Worm (Caenorhabditis elegans) whole organism, L4 larva: ENCODE data around the gene fbxb-18.
"Not testable (repeated sequence)": the region's sequence is repeated elsewhere in the genome, so short reads cannot be mapped to it uniquely, and the experiment has no call there.

Source experiments
- D1046.2 ChIP-seq: fragments of 200-800 bp; sonication (Bioruptor generic); IDR thresholded peaks from 2 replicates; pipeline ENCODE4 v1.3.6; 2022; ENCODE audit warnings: missing genetic modification characterization, missing compliant biosample characterization
- T20F7.1 ChIP-seq: fragments of 200-800 bp; sonication (Bioruptor generic); optimal IDR thresholded peaks from 2 replicates; lab custom pipeline; 2018; ENCODE audit warnings: mild to moderate bottlenecking, missing genetic modification characterization, missing compliant biosample characterization
- T26A8.4 ChIP-seq: fragments of 200-800 bp; sonication (Bioruptor generic); IDR thresholded peaks from 2 replicates; pipeline ENCODE4 v1.3.6; 2022; ENCODE audit warnings: missing genetic modification characterization, missing compliant biosample characterization
- Y48G9A.11 ChIP-seq: fragments of 200-800 bp; sonication (Bioruptor generic); IDR thresholded peaks from 2 replicates; pipeline ENCODE4 v1.3.6; 2022; ENCODE audit warnings: missing genetic modification reagents, missing genetic modification characterization, missing compliant biosample characterization
- ZK546.5 ChIP-seq, 2 experiments: sonication (generic microtip); optimal IDR thresholded peaks; 2 replicates each; lab custom pipeline; 2017; ENCODE audit warnings: missing biosample characterization in 2 of 2, missing genetic modification characterization in 2 of 2
- aha-1 ChIP-seq: fragments of 150-350 bp; peaks from one replicate; lab custom pipeline; 2014; ENCODE audit warnings: missing biosample characterization, missing genetic modification characterization
- ama-1 ChIP-seq: fragments of 150-350 bp; optimal IDR thresholded peaks from 2 replicates; lab custom pipeline; 2014; ENCODE audit warnings: inconsistent platforms, mixed read lengths
- ceh-20 ChIP-seq: fragments of 200-800 bp; sonication (Bioruptor generic); IDR thresholded peaks from 2 replicates; pipeline ENCODE4 v1.3.6; 2022; ENCODE audit warnings: missing genetic modification reagents, missing genetic modification characterization, missing compliant biosample characterization
- ceh-28 ChIP-seq: fragments of 150-350 bp; optimal IDR thresholded peaks from 2 replicates; lab custom pipeline; 2014; ENCODE audit warnings: missing biosample characterization, missing genetic modification reagents, missing genetic modification characterization
- ces-1 ChIP-seq: fragments of 150-350 bp; sonication (generic microtip); optimal IDR thresholded peaks from 4 replicates; lab custom pipeline; 2014; ENCODE audit warnings: missing biosample characterization, missing genetic modification reagents, missing genetic modification characterization
- daf-16 ChIP-seq, 3 experiments: sonication (generic microtip); optimal IDR thresholded peaks; 2 replicates each; lab custom pipeline; 2016 to 2017; ENCODE audit warnings: missing genetic modification characterization in 3 of 3, missing genetic modification reagents in 3 of 3, mild to moderate bottlenecking in 2 of 3, missing compliant biosample characterization in 2 of 3, missing biosample characterization in 1 of 3, moderate library complexity in 1 of 3
- dmd-6 ChIP-seq: fragments of 200-800 bp; sonication (Bioruptor generic); IDR thresholded peaks from 2 replicates; pipeline ENCODE4 v1.3.6; 2022; ENCODE audit warnings: missing genetic modification reagents, missing genetic modification characterization, missing compliant biosample characterization
- dmd-9 ChIP-seq: fragments of 200-800 bp; sonication (Bioruptor generic); IDR thresholded peaks from 2 replicates; pipeline ENCODE4 v1.3.6; 2022; ENCODE audit warnings: missing genetic modification reagents, missing genetic modification characterization, missing compliant biosample characterization
- duxl-1 ChIP-seq: sonication (generic microtip); optimal IDR thresholded peaks from 2 replicates; lab custom pipeline; 2016; ENCODE audit warnings: mild to moderate bottlenecking, missing genetic modification characterization, moderate library complexity, missing compliant biosample characterization; ENCODE audit not compliant: poor library complexity
- egl-27 ChIP-seq: sonication (generic microtip); optimal IDR thresholded peaks from 3 replicates; lab custom pipeline; 2017; ENCODE audit warnings: missing biosample characterization, missing genetic modification reagents, missing genetic modification characterization
- hlh-11 ChIP-seq: fragments of 200-800 bp; sonication (Bioruptor generic); optimal IDR thresholded peaks from 2 replicates; lab custom pipeline; 2018; ENCODE audit warnings: mild to moderate bottlenecking, missing genetic modification characterization, missing compliant biosample characterization
- hmg-1.1 ChIP-seq: fragments of 200-800 bp; sonication (Bioruptor generic); IDR thresholded peaks from 2 replicates; pipeline ENCODE4 v1.3.6; 2022; ENCODE audit warnings: missing genetic modification reagents, missing genetic modification characterization, missing compliant biosample characterization
- lin-1 ChIP-seq: fragments of 200-800 bp; sonication (Bioruptor generic); IDR thresholded peaks from 2 replicates; pipeline ENCODE4 v1.3.6; 2022; ENCODE audit warnings: missing genetic modification reagents, missing genetic modification characterization, missing compliant biosample characterization
- lir-3 ChIP-seq: sonication (generic microtip); optimal IDR thresholded peaks from 2 replicates; lab custom pipeline; 2016; ENCODE audit warnings: mild to moderate bottlenecking, missing genetic modification characterization, missing compliant biosample characterization
- mdl-1 ChIP-seq, 2 experiments: fragments of 150-350 bp in 1 of 2; sonication (generic microtip) in 1 of 2; optimal IDR thresholded peaks; 2 replicates each; lab custom pipeline; 2014 to 2017; ENCODE audit warnings: missing biosample characterization in 2 of 2, missing genetic modification characterization in 2 of 2
- mes-2 ChIP-seq: sonication (generic microtip); optimal IDR thresholded peaks from 2 replicates; lab custom pipeline; 2016; ENCODE audit warnings: missing genotype, mild to moderate bottlenecking, missing genetic modification characterization, missing compliant biosample characterization; ENCODE audit not compliant: poor library complexity, severe bottlenecking
- nhr-102 ChIP-seq: sonication (generic microtip); optimal IDR thresholded peaks from 2 replicates; lab custom pipeline; 2016; ENCODE audit warnings: mild to moderate bottlenecking, missing genetic modification characterization, moderate library complexity, missing compliant biosample characterization
- nhr-11 ChIP-seq: fragments of 150-350 bp; optimal IDR thresholded peaks from 2 replicates; lab custom pipeline; 2014; ENCODE audit warnings: missing biosample characterization, missing genetic modification characterization
- nhr-111 ChIP-seq: fragments of 200-800 bp; sonication (Bioruptor generic); optimal IDR thresholded peaks from 2 replicates; lab custom pipeline; 2018; ENCODE audit warnings: mild to moderate bottlenecking, missing genetic modification characterization, missing compliant biosample characterization
- nhr-25 ChIP-seq: sonication (generic microtip); optimal IDR thresholded peaks from 2 replicates; lab custom pipeline; 2017; ENCODE audit warnings: missing genetic modification characterization, mild to moderate bottlenecking, missing compliant biosample characterization, antibody characterized with exemption, moderate library complexity, borderline replicate concordance; ENCODE audit not compliant: insufficient read depth
- nhr-28 ChIP-seq: fragments of 150-350 bp; optimal IDR thresholded peaks from 2 replicates; lab custom pipeline; 2014; ENCODE audit warnings: missing biosample characterization, missing genetic modification characterization
- nhr-41 ChIP-seq: fragments of 200-800 bp; sonication (Bioruptor generic); IDR thresholded peaks from 2 replicates; pipeline ENCODE4 v1.3.6; 2022; ENCODE audit warnings: missing genetic modification reagents, missing genetic modification characterization, missing compliant biosample characterization
- nhr-6 ChIP-seq: fragments of 150-350 bp; optimal IDR thresholded peaks from 2 replicates; lab custom pipeline; 2014; ENCODE audit warnings: missing biosample characterization, missing genetic modification characterization
- php-3 ChIP-seq: fragments of 200-800 bp; sonication (Bioruptor generic); IDR thresholded peaks from 2 replicates; pipeline ENCODE4 v1.3.6; 2022; ENCODE audit warnings: missing genetic modification reagents, missing genetic modification characterization, missing compliant biosample characterization
- pqm-1 ChIP-seq: sonication (generic microtip); optimal IDR thresholded peaks from 2 replicates; lab custom pipeline; 2017; ENCODE audit warnings: missing biosample characterization, missing genetic modification characterization
- saeg-2 ChIP-seq: fragments of 200-800 bp; sonication (Bioruptor generic); IDR thresholded peaks from 2 replicates; pipeline ENCODE4 v1.3.6; 2022; ENCODE audit warnings: missing genetic modification reagents, missing genetic modification characterization, missing compliant biosample characterization
- set-16 ChIP-seq: fragments of 200-800 bp; sonication (Bioruptor generic); IDR thresholded peaks from 2 replicates; pipeline ENCODE4 v1.3.6; 2022; ENCODE audit warnings: missing genetic modification reagents, missing genetic modification characterization, missing compliant biosample characterization
- tag-97 ChIP-seq: fragments of 200-800 bp; sonication (Bioruptor generic); IDR thresholded peaks from 2 replicates; pipeline ENCODE4 v1.3.6; 2022; ENCODE audit warnings: missing genetic modification characterization, missing compliant biosample characterization
- tra-1 ChIP-seq: fragments of 200-800 bp; sonication (Bioruptor generic); IDR thresholded peaks from 2 replicates; pipeline ENCODE4 v1.3.6; 2022; ENCODE audit warnings: missing genetic modification reagents, missing genetic modification characterization, missing compliant biosample characterization
- unc-39 ChIP-seq: sonication (generic microtip); optimal IDR thresholded peaks from 2 replicates; lab custom pipeline; 2017; ENCODE audit warnings: missing biosample characterization, missing genetic modification characterization
- zag-1 ChIP-seq: fragments of 150-350 bp; optimal IDR thresholded peaks from 2 replicates; lab custom pipeline; 2014; ENCODE audit warnings: missing biosample characterization, missing genetic modification characterization

Gene fbxb-18

DNA sequence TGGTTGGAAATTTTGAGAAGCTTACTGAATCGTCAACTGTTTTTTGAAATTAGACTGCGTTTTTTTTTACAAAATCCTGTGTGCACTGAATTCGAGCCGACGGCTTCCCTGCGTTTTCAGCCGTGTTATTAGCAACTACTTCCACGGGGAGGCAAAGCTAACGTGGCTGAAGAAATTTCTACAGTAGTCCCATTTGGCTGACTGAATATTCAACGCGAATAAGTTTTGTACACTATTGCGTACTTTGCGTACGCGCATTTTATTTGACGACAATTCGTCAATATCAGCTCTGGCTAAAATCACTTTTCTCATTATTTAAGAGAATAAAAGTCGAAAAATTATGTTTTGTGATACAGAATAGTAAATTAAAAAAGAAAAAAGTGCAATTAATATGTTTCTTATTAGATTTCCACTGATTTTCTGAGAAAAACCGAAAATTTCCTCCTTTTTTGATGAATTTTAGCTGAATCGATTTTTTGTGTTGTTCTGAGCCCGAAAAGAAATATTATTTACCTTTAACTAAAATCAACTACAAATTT is 27.3 kb downstream of the fbxb-18 start:
- TF ChIP-seq D1046.2 (GFP tag; lab: Robert Waterston, UW), result 0 out of 2 replicates have a peak, but pooled peaks have one; percentile 24
- TF ChIP-seq hmg-1.1 (GFP tag; lab: Robert Waterston, UW), result peak; percentile 49
- peak; percentile 51 for TF ChIP-seq duxl-1 (tag; lab: Kevin White, UChicago)
- TF ChIP-seq mes-2 (tag; lab: Kevin White, UChicago), result peak; percentile 26
- 0 out of 2 replicates have a peak, but pooled peaks have one; percentile 43 for TF ChIP-seq T26A8.4
- TF ChIP-seq dmd-6 (GFP tag; lab: Robert Waterston, UW), result peak; percentile 23; the same call in 1 of the 2 replicates
- TF ChIP-seq Y48G9A.11 (GFP tag; lab: Robert Waterston, UW), result peak; percentile 72
- 0 out of 2 replicates have a peak, but pooled peaks have one; percentile 16 for TF ChIP-seq tra-1 (GFP tag; lab: Robert Waterston, UW)

DNA sequence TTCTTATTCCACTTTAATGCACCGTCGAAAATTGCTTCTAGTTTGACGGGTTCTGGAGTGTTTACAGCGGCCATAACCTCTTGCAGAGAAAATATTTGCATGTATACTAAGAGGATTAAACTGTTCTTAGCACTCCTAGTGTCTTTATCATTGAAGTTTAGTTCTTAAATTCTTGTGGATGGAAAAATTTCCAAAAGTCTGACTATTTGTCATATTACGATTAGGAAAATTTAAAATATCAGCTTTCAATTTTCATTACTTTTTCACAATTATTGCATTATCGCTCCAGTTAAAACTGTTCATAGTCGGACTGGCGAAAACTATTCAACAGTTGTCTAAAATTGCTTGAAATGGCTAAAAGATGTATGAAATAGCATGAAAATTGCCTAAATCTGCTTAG is 27.8 kb downstream of the fbxb-18 start, which contains the start of gene ZC204.13:
ZC204.13 (minus strand) TSS at position 101 of the 400 bp plus-strand sequence.
- TF ChIP-seq tag-97 (GFP tag; lab: Robert Waterston, UW); nhr-11 (tag; lab: Kevin White, UChicago); ZK546.5 (tag; optimal IDR thresholded peaks at IDR 0.05; lab: Kevin White, UChicago): not testable (repeated sequence)

DNA sequence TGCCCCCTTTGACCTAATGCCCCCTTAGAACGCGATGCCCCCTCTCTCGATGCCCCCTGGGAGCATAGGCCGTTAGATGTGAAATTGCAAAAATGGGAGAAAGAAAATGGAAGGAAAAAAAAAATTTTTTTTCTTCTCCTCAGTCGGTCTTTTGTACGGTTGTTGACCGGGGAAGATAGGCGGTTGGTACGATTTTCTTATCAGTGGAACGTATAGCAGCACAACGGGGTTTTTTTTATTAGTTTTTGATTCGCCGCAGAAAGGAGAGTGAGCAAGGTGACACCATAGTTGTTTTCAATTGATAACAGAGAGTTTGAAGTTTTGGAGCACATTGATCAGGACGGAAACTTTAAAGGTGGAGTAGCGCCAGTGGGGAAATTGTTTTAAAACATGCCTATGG is 29.0 kb downstream of the fbxb-18 start:
- TF ChIP-seq dmd-9 (GFP tag; lab: Robert Waterston, UW) (0 out of 2 replicates have a peak, but pooled peaks have one; percentile 27), nhr-28 (peak; percentile 47), tra-1 (GFP tag; lab: Robert Waterston, UW) (peak; percentile 55; the same call in 1 of the 2 replicates), php-3 (GFP tag; lab: Robert Waterston, UW) (peak; percentile 70), hlh-11 (tag; lab: Kevin White, UChicago) (peak; percentile 36), duxl-1 (tag; lab: Kevin White, UChicago) (peak; percentile 26), nhr-41 (GFP tag; lab: Robert Waterston, UW) (0 out of 2 replicates have a peak, but pooled peaks have one; percentile 14), T26A8.4 (0 out of 2 replicates have a peak, but pooled peaks have one; percentile 45), lin-1 (peak; percentile 43; the same call in 1 of the 2 replicates), dmd-6 (GFP tag; lab: Robert Waterston, UW) (peak; percentile 88), pqm-1 (tag; lab: Kevin White, UChicago) (peak; percentile 68), daf-16 (tag; optimal IDR thresholded peaks at IDR 0.05; lab: Kevin White, UChicago) (peak; percentile 48)
- TF ChIP-seq daf-16 (GFP tag; optimal IDR thresholded peaks at IDR 0.05; lab: Kevin White, UChicago), result not testable (repeated sequence)
- TF ChIP-seq, all 104 proteins: peak for 12; not testable (repeated sequence) for 92

DNA sequence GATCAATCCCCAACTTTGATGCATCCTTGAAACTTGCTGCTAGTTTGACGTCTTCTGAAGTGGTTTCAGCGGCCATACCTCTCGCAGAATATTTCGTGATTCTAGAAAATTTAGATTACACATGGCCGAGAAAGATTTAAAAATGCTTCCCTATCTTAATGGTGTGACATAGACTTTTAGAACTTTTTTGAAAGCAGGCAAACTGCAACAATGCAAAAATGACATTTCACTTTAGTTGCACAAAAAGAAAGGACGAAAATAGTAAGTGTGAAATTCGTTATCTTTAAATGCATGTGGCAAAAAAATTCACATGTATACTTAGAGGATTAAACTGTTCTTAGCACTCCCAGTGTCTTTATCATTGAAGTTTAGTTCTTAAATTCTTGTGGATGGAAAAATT is 31.5 kb downstream of the fbxb-18 start, which contains the start of gene ZC204.12:
ZC204.12 (minus strand) TSS at position 101 of the 400 bp plus-strand sequence.
- TF ChIP-seq nhr-111 (GFP tag; lab: Kevin White, UChicago), result no peak
- no peak for TF ChIP-seq aha-1 (tag; lab: Kevin White, UChicago)
- TF ChIP-seq set-16, result no peak
- TF ChIP-seq duxl-1 (tag; lab: Kevin White, UChicago), result no peak
- TF ChIP-seq ceh-20, result no peak
- no peak for TF ChIP-seq T20F7.1 (GFP tag; lab: Kevin White, UChicago)
- TF ChIP-seq nhr-25 (tag; lab: Kevin White, UChicago), result no peak
- no peak for TF ChIP-seq nhr-102
- TF ChIP-seq nhr-6 (tag; lab: Kevin White, UChicago), result no peak
- TF ChIP-seq mdl-1 (tag; optimal IDR thresholded peaks at IDR 0.05; lab: Kevin White, UChicago), result no peak
- TF ChIP-seq egl-27 (tag; lab: Kevin White, UChicago), result no peak
- no peak for TF ChIP-seq unc-39 (tag; lab: Kevin White, UChicago)
- no peak for TF ChIP-seq D1046.2 (GFP tag; lab: Robert Waterston, UW)
- TF ChIP-seq ces-1 (GFP tag; lab: Kevin White, UChicago), result no peak
- no peak for TF ChIP-seq saeg-2 (GFP tag; lab: Robert Waterston, UW)
- no peak for TF ChIP-seq ama-1
- TF ChIP-seq lir-3, result no peak
- TF ChIP-seq ceh-28 (tag; lab: Kevin White, UChicago), result no peak
- TF ChIP-seq zag-1 (tag; lab: Kevin White, UChicago), result no peak
